Fruit fly (Drosophila melanogaster): ENCODE data around the gene ttk.

Gene ttk

dm6 chr3R:31686692-31687351 lies 26.8 kb upstream of the ttk start (continued):
- TF ChIP-seq CG12744 (GFP tag; optimal IDR thresholded peaks at IDR 0.05) (peak; percentile 64), Nf-YC (tag; optimal IDR thresholded peaks at IDR 0.05) (peak; percentile 25), CG4360 (GFP tag; IDR thresholded peaks at IDR 0.05) (peak; percentile 83), Doc3 (GFP tag; IDR thresholded peaks at IDR 0.05; ENCODE audit: partially characterized antibody) (no peak), kah (GFP tag; optimal IDR thresholded peaks at IDR 0.05) (peak; percentile 77), ttk (GFP tag; IDR thresholded peaks at IDR 0.05) (peak; percentile 91), CG17361 (GFP tag; IDR thresholded peaks at IDR 0.05) (peak; percentile 91), CG33213 (GFP tag; optimal IDR thresholded peaks at IDR 0.05) (peak; percentile 82), CG5180 (GFP tag; optimal IDR thresholded peaks at IDR 0.05) (peak; percentile 75), zfh2 (GFP tag; optimal IDR thresholded peaks at IDR 0.05) (peak; percentile 20), MBD-R2 (GFP tag; IDR thresholded peaks at IDR 0.05) (peak; percentile 35; the same call in 1 of the 2 replicates), CG1832 (GFP tag; optimal IDR thresholded peaks at IDR 0.05) (no peak), HLH4C (GFP tag; IDR thresholded peaks at IDR 0.05; ENCODE audit: partially characterized antibody) (no peak), pros (GFP tag; optimal IDR thresholded peaks at IDR 0.05) (peak; percentile 36), gcm (GFP tag; optimal IDR thresholded peaks at IDR 0.05) (peak; percentile 86), eyg (GFP tag; optimal IDR thresholded peaks at IDR 0.05) (no peak), ash1 (GFP tag; optimal IDR thresholded peaks at IDR 0.05) (no peak), aop (GFP tag; IDR thresholded peaks at IDR 0.05) (peak; percentile 68; the same call in 1 of the 2 replicates), Adf1 (GFP tag; IDR thresholded peaks at IDR 0.05) (no peak), ssp (GFP tag; IDR thresholded peaks at IDR 0.05) (peak; percentile 60), CG7839 (tag; optimal IDR thresholded peaks at IDR 0.05) (peak; percentile 89), sisA (GFP tag; IDR thresholded peaks at IDR 0.05) (peak; percentile 87), Myb (GFP tag; optimal IDR thresholded peaks at IDR 0.05) (peak; percentile 26), zfh1 (GFP tag; IDR thresholded peaks at IDR 0.05) (peak; percentile 95), Ravus (GFP tag; IDR thresholded peaks at IDR 0.05) (peak; percentile 6; the same call in 1 of the 2 replicates), trem (tag; optimal IDR thresholded peaks at IDR 0.05) (peak; percentile 89), CG4328 (GFP tag; optimal IDR thresholded peaks at IDR 0.05) (peak; percentile 67), CG18262 (tag; optimal IDR thresholded peaks at IDR 0.05) (peak; percentile 95), Hr3 (GFP tag; optimal IDR thresholded peaks at IDR 0.05) (peak; percentile 78), lola (GFP tag; optimal IDR thresholded peaks at IDR 0.05) (peak in 1 of 3 experiments; percentile 97), esg (GFP tag; conservative IDR thresholded peaks at IDR 0.05) (peak; percentile 74), Rfx (GFP tag; IDR thresholded peaks at IDR 0.05) (no peak), CG2120 (GFP tag; optimal IDR thresholded peaks at IDR 0.05) (peak; percentile 7), CG7928 (GFP tag; optimal IDR thresholded peaks at IDR 0.05) (no peak), crp (GFP tag; optimal IDR thresholded peaks at IDR 0.05) (peak in 1 of 2 experiments; percentile 42), lov (optimal IDR thresholded peaks at IDR 0.05) (no peak), lov (GFP tag; IDR thresholded peaks at IDR 0.05) (peak; percentile 87), tgo (GFP tag; IDR thresholded peaks at IDR 0.05) (peak; percentile 60; the same call in 2 of the 3 replicates), Hmx (GFP tag; optimal IDR thresholded peaks at IDR 0.05) (peak; percentile 52), CG11247 (GFP tag; IDR thresholded peaks at IDR 0.05) (no peak), CG13287 (GFP tag; IDR thresholded peaks at IDR 0.05; ENCODE audit: partially characterized antibody) (no peak), bab2 (GFP tag; optimal IDR thresholded peaks at IDR 0.05) (peak; percentile 83), br (optimal IDR thresholded peaks at IDR 0.05) (no peak), Lhr (GFP tag; optimal IDR thresholded peaks at IDR 0.05) (peak; percentile 91), CG17328 (GFP tag; IDR thresholded peaks at IDR 0.05) (peak; percentile 93), CG2889 (GFP tag; IDR thresholded peaks at IDR 0.05) (no peak), CG4854 (GFP tag; optimal IDR thresholded peaks at IDR 0.05) (peak; percentile 68), Dll (GFP tag; IDR thresholded peaks at IDR 0.05; ENCODE audit: partially characterized antibody) (no peak), CG2199 (GFP tag; IDR thresholded peaks at IDR 0.05) (peak; percentile 82; the same call in 2 of the 3 replicates), HHEX (GFP tag; optimal IDR thresholded peaks at IDR 0.05) (peak; percentile 70)

All from whole organism, embryonic.